Worm (Caenorhabditis elegans) whole organism, early embryonic: ENCODE results near the gene zfp-2.

Experiments
- B0310.2 ChIP-seq: sonication (generic microtip); optimal IDR thresholded peaks from 2 replicates; lab custom pipeline; 2016; ENCODE audit warnings: mild to moderate bottlenecking, missing genetic modification characterization, missing compliant biosample characterization
- F13C5.2 ChIP-seq: sonication (generic microtip); optimal IDR thresholded peaks from 2 replicates; lab custom pipeline; 2017; ENCODE audit warnings: mild to moderate bottlenecking, missing genetic modification characterization, inconsistent platforms, missing compliant biosample characterization
- ama-1 ChIP-seq: fragments of 150-350 bp; optimal IDR thresholded peaks from 2 replicates; lab custom pipeline; 2014
- ceh-13 ChIP-seq: fragments of 200-800 bp; sonication (Bioruptor generic); optimal IDR thresholded peaks from 2 replicates; lab custom pipeline; 2018; ENCODE audit warnings: mild to moderate bottlenecking, missing genetic modification characterization, missing compliant biosample characterization
- ceh-36 ChIP-seq: sonication (generic microtip); optimal IDR thresholded peaks from 2 replicates; lab custom pipeline; 2016; ENCODE audit warnings: missing genetic modification characterization, inconsistent platforms, missing compliant biosample characterization
- ets-7 ChIP-seq: sonication (generic microtip); optimal IDR thresholded peaks from 2 replicates; lab custom pipeline; 2016; ENCODE audit warnings: missing genotype, missing genetic modification characterization, missing compliant biosample characterization
- flt-1 ChIP-seq: fragments of 200-800 bp; sonication (Bioruptor generic); IDR thresholded peaks from 2 replicates; pipeline ENCODE4 v1.3.6; 2022; ENCODE audit warnings: missing genetic modification characterization, missing compliant biosample characterization
- hnd-1 ChIP-seq: sonication (generic microtip); optimal IDR thresholded peaks from 2 replicates; lab custom pipeline; 2016; ENCODE audit warnings: missing genetic modification characterization, missing compliant biosample characterization
- pes-1 ChIP-seq: fragments of 200-800 bp; sonication (Bioruptor generic); IDR thresholded peaks from 2 replicates; pipeline ENCODE4 v1.3.6; 2022; ENCODE audit warnings: missing genetic modification reagents, missing genetic modification characterization, missing compliant biosample characterization
- scrt-1 ChIP-seq: fragments of 200-800 bp; sonication (Bioruptor generic); IDR thresholded peaks from 2 replicates; pipeline ENCODE4 v1.3.6; 2022; ENCODE audit warnings: missing genetic modification characterization, missing compliant biosample characterization
- tbx-11 ChIP-seq: fragments of 200-800 bp; sonication (Bioruptor generic); IDR thresholded peaks from 2 replicates; pipeline ENCODE4 v1.3.6; 2022; ENCODE audit warnings: missing genetic modification characterization, missing compliant biosample characterization
- tbx-37 ChIP-seq: fragments of 200-800 bp; sonication (Bioruptor generic); conservative IDR thresholded peaks from 2 replicates; pipeline ENCODE4 v1.3.6; 2022; ENCODE audit warnings: missing genetic modification reagents, missing genetic modification characterization, missing compliant biosample characterization
- tra-4 ChIP-seq: sonication (generic microtip); optimal IDR thresholded peaks from 2 replicates; lab custom pipeline; 2017; ENCODE audit warnings: missing genetic modification characterization, missing compliant biosample characterization

DNA sequence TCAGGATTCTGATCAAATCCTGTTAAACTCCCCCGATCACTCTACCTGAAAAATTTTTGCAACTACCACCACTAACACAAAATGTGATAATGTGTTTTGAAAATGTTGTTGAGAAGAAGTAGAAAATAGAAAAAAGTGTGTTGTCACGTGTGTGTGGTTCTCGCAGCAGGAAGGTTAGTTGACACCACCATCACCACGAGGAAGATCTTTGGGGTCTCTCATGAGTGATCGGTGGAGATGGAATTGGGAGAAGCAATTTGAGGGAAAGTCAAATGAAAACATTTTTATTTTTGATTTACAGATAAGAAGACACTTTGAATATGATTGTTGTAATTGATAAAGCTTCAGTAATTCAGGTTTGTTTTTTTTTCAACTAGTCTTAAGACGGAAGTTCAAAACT lies 44.2 kb downstream of the zfp-2 start:
- no peak for TF ChIP-seq ama-1 (lab: Kevin White, UChicago)
- no peak for TF ChIP-seq flt-1 (GFP tag; lab: Robert Waterston, UW)
- no peak for TF ChIP-seq tra-4 (tag; lab: Kevin White, UChicago)
- no peak for TF ChIP-seq tbx-11 (GFP tag; lab: Robert Waterston, UW)
- no peak for TF ChIP-seq ets-7 (tag; lab: Kevin White, UChicago)
- no peak for TF ChIP-seq ceh-36 (tag; lab: Kevin White, UChicago)
- no peak for TF ChIP-seq B0310.2 (tag; lab: Kevin White, UChicago)
- no peak for TF ChIP-seq pes-1 (GFP tag; lab: Robert Waterston, UW)
- no peak for TF ChIP-seq ceh-13 (GFP tag; lab: Kevin White, UChicago)
- no peak for TF ChIP-seq tbx-37 (GFP tag; lab: Robert Waterston, UW)
- TF ChIP-seq hnd-1 (tag; lab: Kevin White, UChicago): no peak
- no peak for TF ChIP-seq F13C5.2 (tag; lab: Kevin White, UChicago)
- TF ChIP-seq scrt-1 (GFP tag; lab: Robert Waterston, UW): no peak
